Worm (Caenorhabditis elegans) whole organism, late embryonic: Measurements from ENCODE around the gene srsx-13.
A peak's percentile ranks its signal among the peaks of the same experiment; 100 is the strongest.

ENCODE experiments used
- ama-1 ChIP-seq: fragments of 150-350 bp; optimal IDR thresholded peaks from 2 replicates; lab custom pipeline; 2014
- elt-2 ChIP-seq: sonication (generic microtip); optimal IDR thresholded peaks from 2 replicates; lab custom pipeline; 2016; ENCODE audit warnings: missing genetic modification reagents, missing genetic modification characterization, missing compliant biosample characterization
- hlh-13 ChIP-seq: fragments of 200-800 bp; sonication (Bioruptor generic); optimal IDR thresholded peaks from 2 replicates; lab custom pipeline; 2018; ENCODE audit warnings: mild to moderate bottlenecking, missing genetic modification characterization, missing compliant biosample characterization
- madf-2 ChIP-seq: sonication (generic microtip); optimal IDR thresholded peaks from 2 replicates; lab custom pipeline; 2017; ENCODE audit warnings: missing genetic modification characterization, missing compliant biosample characterization
- nfya-1 ChIP-seq: sonication (generic microtip); optimal IDR thresholded peaks from 2 replicates; lab custom pipeline; 2017; ENCODE audit warnings: missing genetic modification characterization, mild to moderate bottlenecking, missing compliant biosample characterization, antibody characterized with exemption, moderate library complexity
- nhr-11 ChIP-seq: fragments of 150-350 bp; optimal IDR thresholded peaks from 2 replicates; lab custom pipeline; 2014; ENCODE audit warnings: missing biosample characterization, missing genetic modification characterization
- tbx-2 ChIP-seq: sonication (generic microtip); optimal IDR thresholded peaks from 2 replicates; lab custom pipeline; 2016; ENCODE audit warnings: missing genetic modification characterization, missing compliant biosample characterization

DNA sequence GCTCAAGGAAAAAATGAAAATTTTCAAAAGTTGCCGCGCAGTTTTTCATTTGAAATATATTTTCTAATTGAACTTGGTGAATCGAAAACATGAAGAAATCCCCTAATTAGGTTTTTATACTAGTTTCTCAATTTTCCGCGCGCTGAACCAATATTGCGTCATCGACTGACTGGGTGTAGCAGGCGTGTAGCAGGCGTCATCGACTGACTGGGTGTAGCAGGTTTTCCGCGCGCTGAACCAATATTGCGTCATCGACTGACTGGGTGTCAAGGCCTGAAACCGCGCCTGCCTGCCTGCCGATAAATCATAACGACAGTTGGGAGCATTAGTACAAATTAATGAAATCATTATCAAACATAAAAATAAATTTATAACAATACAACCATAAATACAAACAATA lies 40.4 kb upstream of the srsx-13 start:
- TF ChIP-seq ama-1 (lab: Kevin White, UChicago) = no peak
- no peak for TF ChIP-seq nfya-1 (tag; lab: Kevin White, UChicago)
- no peak for TF ChIP-seq madf-2 (tag; lab: Kevin White, UChicago)
- no peak for TF ChIP-seq hlh-13 (GFP tag; lab: Kevin White, UChicago)
- TF ChIP-seq elt-2 (tag; lab: Kevin White, UChicago) = peak; percentile 7
- no peak for TF ChIP-seq tbx-2 (tag; lab: Kevin White, UChicago)
- no peak for TF ChIP-seq nhr-11
